2 worm cellular contexts compared by ENCODE assay signal in genomic region chrII:7022370-7023001, ce11.
A peak's percentile ranks its signal among the peaks of the same experiment; 100 is the strongest.
TF ChIP-seq lines count a peak whose summit lies in the region.

Gene lst-6 (minus strand): TSS chrII:7022509.
Gene lst-5 (plus strand): TSS chrII:7022913.

TF ChIP-seq in whole organism, L2 larva, 48 proteins besides CTCF, POLR2A, EP300 and RAD21 (continued from another document):
- peak in 1 of 2 experiments; percentile 3 for TF ChIP-seq mdl-1 (tag; optimal IDR thresholded peaks at IDR 0.05; lab: Kevin White, UChicago)
- TF ChIP-seq nhr-11 (tag; optimal IDR thresholded peaks at IDR 0.05; lab: Kevin White, UChicago): no peak
- TF ChIP-seq dmd-4 (tag; optimal IDR thresholded peaks at IDR 0.05; lab: Kevin White, UChicago): no peak
- no peak for TF ChIP-seq elt-3 (tag; optimal IDR thresholded peaks at IDR 0.05; lab: Kevin White, UChicago)
- TF ChIP-seq elt-1 (tag; optimal IDR thresholded peaks at IDR 0.05; lab: Kevin White, UChicago): no peak
- no peak for TF ChIP-seq nhr-23 (tag; optimal IDR thresholded peaks at IDR 0.05; lab: Kevin White, UChicago)
- TF ChIP-seq sma-3 (GFP tag; optimal IDR thresholded peaks at IDR 0.05; lab: Kevin White, UChicago): peak; percentile 14
- no peak for TF ChIP-seq ztf-11 (tag; optimal IDR thresholded peaks at IDR 0.05; lab: Kevin White, UChicago)
- no peak for TF ChIP-seq R02D3.7 (tag; optimal IDR thresholded peaks at IDR 0.05; lab: Kevin White, UChicago)
- TF ChIP-seq nhr-237 (tag; optimal IDR thresholded peaks at IDR 0.05; lab: Kevin White, UChicago): no peak
- peak; percentile 38 for TF ChIP-seq egl-27 (tag; optimal IDR thresholded peaks at IDR 0.05; lab: Kevin White, UChicago)
- no peak for TF ChIP-seq nhr-10 (tag; optimal IDR thresholded peaks at IDR 0.05; lab: Kevin White, UChicago)
- TF ChIP-seq gmeb-1 (tag; optimal IDR thresholded peaks at IDR 0.05; lab: Kevin White, UChicago): peak; percentile 57
- TF ChIP-seq sem-4 (tag; optimal IDR thresholded peaks at IDR 0.05; lab: Kevin White, UChicago): no peak
- no peak for TF ChIP-seq ceh-16 (tag; optimal IDR thresholded peaks at IDR 0.05; lab: Kevin White, UChicago)
- TF ChIP-seq lin-13 (GFP tag; optimal IDR thresholded peaks at IDR 0.05; lab: Kevin White, UChicago): peak; percentile 35
- peak; percentile 66 for TF ChIP-seq C34F6.9 (tag; optimal IDR thresholded peaks at IDR 0.05; lab: Kevin White, UChicago)
- no peak for TF ChIP-seq mbf-1 (tag; optimal IDR thresholded peaks at IDR 0.05; lab: Kevin White, UChicago)
- no peak for TF ChIP-seq ZK546.5 (tag; optimal IDR thresholded peaks at IDR 0.05; lab: Kevin White, UChicago)
- TF ChIP-seq skn-1 (tag; optimal IDR thresholded peaks at IDR 0.05; lab: Kevin White, UChicago): no peak
- peak; percentile 51 for TF ChIP-seq fos-1 (tag; optimal IDR thresholded peaks at IDR 0.05; lab: Kevin White, UChicago)
- TF ChIP-seq ztf-1 (GFP tag; conservative IDR thresholded peaks at IDR 0.05; lab: Robert Waterston, UW): no peak
- TF ChIP-seq aly-2 (tag; optimal IDR thresholded peaks at IDR 0.05; lab: Kevin White, UChicago): no peak
- no peak for TF ChIP-seq zag-1 (tag; optimal IDR thresholded peaks at IDR 0.05; lab: Kevin White, UChicago)
- TF ChIP-seq lin-11 (tag; optimal IDR thresholded peaks at IDR 0.05; lab: Kevin White, UChicago): no peak

TF ChIP-seq in whole organism, L4 larva, 104 proteins besides CTCF, POLR2A, EP300 and RAD21 (continued from another document):
- peak; percentile 55 for TF ChIP-seq dve-1 (tag; optimal IDR thresholded peaks at IDR 0.05; lab: Kevin White, UChicago; ENCODE audit: insufficient read depth)
- TF ChIP-seq spr-1 (tag; optimal IDR thresholded peaks at IDR 0.05; lab: Kevin White, UChicago): peak; percentile 8
- TF ChIP-seq egl-27 (tag; optimal IDR thresholded peaks at IDR 0.05; lab: Kevin White, UChicago): no peak
- TF ChIP-seq fkh-10 (GFP tag; optimal IDR thresholded peaks at IDR 0.05; lab: Kevin White, UChicago): peak; percentile 53
- TF ChIP-seq mdl-1 (tag; optimal IDR thresholded peaks at IDR 0.05; lab: Kevin White, UChicago): peak in 1 of 2 experiments; percentile 34
- TF ChIP-seq lin-38 (GFP tag; IDR thresholded peaks at IDR 0.05; lab: Robert Waterston, UW): peak; percentile 81
- peak in 1 of 2 experiments; percentile 41 for TF ChIP-seq hif-1 (tag; optimal IDR thresholded peaks at IDR 0.05; lab: Kevin White, UChicago)
- peak; percentile 70 for TF ChIP-seq rbr-2 (tag; optimal IDR thresholded peaks at IDR 0.05; lab: Kevin White, UChicago)
- no peak for TF ChIP-seq lir-3 (tag; optimal IDR thresholded peaks at IDR 0.05; lab: Kevin White, UChicago)
TF ChIP-seq in whole organism, L4 larva: peak in this region for 24.
